Worm (Caenorhabditis elegans) whole organism, midembryonic: ENCODE data around the gene F58B6.1.

ENCODE experiments used
- T22C8.4 ChIP-seq: fragments of 200-800 bp; sonication (Bioruptor generic); IDR thresholded peaks from 2 replicates; pipeline ENCODE4 v1.3.6; 2022; ENCODE audit warnings: missing genetic modification characterization, missing compliant biosample characterization
- flt-1 ChIP-seq: fragments of 200-800 bp; sonication (Bioruptor generic); IDR thresholded peaks from 2 replicates; pipeline ENCODE4 v1.3.6; 2022; ENCODE audit warnings: missing genetic modification characterization, missing compliant biosample characterization
- ref-1 ChIP-seq: fragments of 200-800 bp; sonication (Bioruptor generic); conservative IDR thresholded peaks from 2 replicates; pipeline ENCODE4 v1.3.6; 2022; ENCODE audit warnings: missing genetic modification reagents, missing genetic modification characterization, missing compliant biosample characterization
- ztf-23 ChIP-seq: fragments of 200-800 bp; sonication (Bioruptor generic); IDR thresholded peaks from 2 replicates; pipeline ENCODE4 v1.3.6; 2022; ENCODE audit warnings: missing genetic modification reagents, missing genetic modification characterization, missing compliant biosample characterization
- ztf-29 ChIP-seq: fragments of 200-800 bp; sonication (Bioruptor generic); IDR thresholded peaks from 2 replicates; pipeline ENCODE4 v1.3.6; 2022; ENCODE audit warnings: missing genetic modification reagents, missing genetic modification characterization, missing compliant biosample characterization

DNA sequence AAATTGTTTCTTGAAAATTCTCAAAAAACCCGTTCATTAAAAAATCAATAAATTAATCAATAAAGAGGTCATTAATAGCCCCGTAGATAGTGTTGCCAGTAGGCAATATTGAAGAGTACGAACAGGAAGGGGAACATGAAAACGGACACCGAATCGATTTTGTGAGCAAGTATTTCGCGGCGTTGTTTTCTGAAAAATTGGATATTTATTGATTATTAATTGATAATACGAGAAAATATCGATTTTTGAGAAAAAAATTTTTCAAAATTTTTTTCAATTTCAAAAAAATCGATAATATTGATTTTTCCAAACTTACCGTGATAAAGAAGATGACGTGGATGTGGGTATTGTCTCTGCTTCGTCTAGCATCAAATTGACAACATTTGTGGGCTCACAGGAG, 9.8 kb upstream of the F58B6.1 start:
- TF ChIP-seq ref-1 (GFP tag; lab: Robert Waterston, UW) (no peak), flt-1 (GFP tag; lab: Robert Waterston, UW) (no peak), ztf-23 (GFP tag; lab: Robert Waterston, UW) (no peak), T22C8.4 (GFP tag; lab: Robert Waterston, UW) (peak; percentile 50; the same call in 1 of the 2 replicates), ztf-29 (GFP tag; lab: Robert Waterston, UW) (no peak)
